Fruit fly (Drosophila melanogaster) whole organism, embryonic: ENCODE data around the gene Noa36.

Experiments
- Ada2b ChIP-seq: fragments of 200-800 bp; sonication (Bioruptor generic); IDR thresholded peaks from 2 replicates; pipeline ENCODE4 v1.3.6; 2022; ENCODE audit warnings: missing biosample characterization, missing genetic modification characterization
- CG12071 ChIP-seq: fragments of 200-800 bp; sonication (Bioruptor generic); optimal IDR thresholded peaks from 3 replicates; lab custom pipeline; 2018; ENCODE audit warnings: missing biosample characterization, mild to moderate bottlenecking, missing genetic modification characterization
- CG12155 ChIP-seq: fragments of 200-800 bp; sonication (Bioruptor generic); optimal IDR thresholded peaks from 3 replicates; lab custom pipeline; 2016; ENCODE audit warnings: missing biosample characterization, missing genetic modification characterization
- CG12744 ChIP-seq: fragments of 200-800 bp; sonication (Bioruptor generic); optimal IDR thresholded peaks from 2 replicates; lab custom pipeline; 2016; ENCODE audit warnings: missing biosample characterization, missing genetic modification characterization
- CG13424 ChIP-seq: fragments of 200-800 bp; sonication (Bioruptor generic); optimal IDR thresholded peaks from 2 replicates; lab custom pipeline; 2019; ENCODE audit warnings: missing biosample characterization, mild to moderate bottlenecking, missing genetic modification characterization, moderate library complexity
- CG14441 ChIP-seq: fragments of 200-800 bp; sonication (Bioruptor generic); IDR thresholded peaks from 2 replicates; pipeline ENCODE4 v1.3.6; 2022; ENCODE audit warnings: missing biosample characterization, missing genetic modification characterization
- CG15479 ChIP-seq: fragments of 200-800 bp; sonication (Bioruptor generic); optimal IDR thresholded peaks from 3 replicates; lab custom pipeline; 2019; ENCODE audit warnings: missing biosample characterization, mild to moderate bottlenecking, missing genetic modification characterization, moderate library complexity
- CG1602 ChIP-seq: fragments of 200-800 bp; sonication (Bioruptor generic); optimal IDR thresholded peaks from 3 replicates; lab custom pipeline; 2016; ENCODE audit warnings: missing biosample characterization, missing genetic modification characterization
- CG6272 ChIP-seq: fragments of 200-800 bp; sonication (Bioruptor generic); IDR thresholded peaks from 2 replicates; pipeline ENCODE4 v1.3.6; 2022; ENCODE audit warnings: missing biosample characterization, missing genetic modification characterization
- CG7271 ChIP-seq: fragments of 200-800 bp; sonication (Bioruptor generic); optimal IDR thresholded peaks from 2 replicates; lab custom pipeline; 2018; ENCODE audit warnings: missing biosample characterization, mild to moderate bottlenecking, missing genetic modification characterization, moderate library complexity
- CG8290 ChIP-seq, 3 experiments: fragments of 200-800 bp; sonication (Bioruptor generic); optimal IDR thresholded peaks; 2 replicates each; lab custom pipeline; 2016 to 2019; ENCODE audit warnings: missing biosample characterization in 3 of 3, missing genetic modification characterization in 3 of 3, mild to moderate bottlenecking in 2 of 3, moderate library complexity in 1 of 3
- CG9437 ChIP-seq: fragments of 200-800 bp; sonication (Bioruptor generic); optimal IDR thresholded peaks from 2 replicates; lab custom pipeline; 2018; ENCODE audit warnings: missing biosample characterization, mild to moderate bottlenecking, missing genetic modification characterization
- CG9609 ChIP-seq: fragments of 200-800 bp; sonication (Bioruptor generic); optimal IDR thresholded peaks from 3 replicates; lab custom pipeline; 2016; ENCODE audit warnings: missing biosample characterization, missing genetic modification characterization
- Chrac-16 ChIP-seq: fragments of 200-800 bp; sonication (Bioruptor generic); optimal IDR thresholded peaks from 3 replicates; lab custom pipeline; 2016; ENCODE audit warnings: missing biosample characterization, missing genetic modification characterization
- Dp ChIP-seq: fragments of 200-800 bp; sonication (Bioruptor generic); optimal IDR thresholded peaks from 2 replicates; lab custom pipeline; 2018; ENCODE audit warnings: missing biosample characterization, mild to moderate bottlenecking, missing genetic modification characterization, moderate library complexity
- Drgx ChIP-seq: fragments of 200-800 bp; sonication (Bioruptor generic); IDR thresholded peaks from 2 replicates; pipeline ENCODE4 v1.3.6; 2022; ENCODE audit warnings: missing biosample characterization, missing genetic modification characterization
- E2f2 ChIP-seq: fragments of 200-800 bp; sonication (Bioruptor generic); IDR thresholded peaks from 2 replicates; pipeline ENCODE4 v1.3.6; 2022; ENCODE audit warnings: missing biosample characterization, missing genetic modification characterization
- Ets65A ChIP-seq: fragments of 200-800 bp; sonication (Bioruptor generic); peaks from one replicate; lab custom pipeline; 2016; ENCODE audit warnings: missing biosample characterization, missing genetic modification characterization
- Fer1 ChIP-seq: fragments of 200-800 bp; sonication (Bioruptor generic); optimal IDR thresholded peaks from 2 replicates; lab custom pipeline; 2017; ENCODE audit warnings: missing biosample characterization, mild to moderate bottlenecking, missing genetic modification characterization
- H2.0 ChIP-seq: fragments of 200-800 bp; sonication (Bioruptor generic); IDR thresholded peaks from 2 replicates; pipeline ENCODE4 v1.3.6; 2022; ENCODE audit warnings: missing biosample characterization, missing genetic modification characterization
- Hr3 ChIP-seq: fragments of 200-800 bp; sonication (Bioruptor generic); optimal IDR thresholded peaks from 3 replicates; lab custom pipeline; 2016; ENCODE audit warnings: missing biosample characterization, missing genetic modification characterization
- MTF-1 ChIP-seq: fragments of 200-800 bp; sonication (Bioruptor generic); optimal IDR thresholded peaks from 2 replicates; lab custom pipeline; 2018; ENCODE audit warnings: missing biosample characterization, mild to moderate bottlenecking, missing genetic modification characterization, borderline replicate concordance
- Meics ChIP-seq: fragments of 200-800 bp; sonication (Bioruptor generic); optimal IDR thresholded peaks from 2 replicates; lab custom pipeline; 2017; ENCODE audit warnings: missing biosample characterization, mild to moderate bottlenecking, missing genetic modification characterization
- Mrtf ChIP-seq: fragments of 200-800 bp; sonication (Bioruptor generic); IDR thresholded peaks from 3 replicates; pipeline ENCODE4 v1.3.6; 2022; ENCODE audit warnings: missing biosample characterization, missing genetic modification characterization
- Opbp ChIP-seq: fragments of 200-800 bp; sonication (Bioruptor generic); IDR thresholded peaks from 3 replicates; pipeline ENCODE4 v1.3.6; 2022; ENCODE audit warnings: missing biosample characterization, missing genetic modification characterization; ENCODE audit not compliant: partially characterized antibody
- Ravus ChIP-seq: fragments of 200-800 bp; sonication (Bioruptor generic); IDR thresholded peaks from 2 replicates; pipeline ENCODE4 v1.3.6; 2022; ENCODE audit warnings: missing biosample characterization, missing genetic modification characterization
- Rx ChIP-seq: fragments of 200-800 bp; sonication (Bioruptor generic); IDR thresholded peaks from 2 replicates; pipeline ENCODE4 v1.3.6; 2022; ENCODE audit warnings: missing biosample characterization, missing genetic modification characterization
- Spps ChIP-seq: fragments of 200-800 bp; sonication (Bioruptor generic); optimal IDR thresholded peaks from 2 replicates; lab custom pipeline; 2018; ENCODE audit warnings: missing biosample characterization, mild to moderate bottlenecking, missing genetic modification characterization
- Sry-δ ChIP-seq: fragments of 200-800 bp; sonication (Bioruptor generic); optimal IDR thresholded peaks from 2 replicates; lab custom pipeline; 2016; ENCODE audit warnings: missing biosample characterization, missing genetic modification characterization
- Vsx1 ChIP-seq: fragments of 200-800 bp; sonication (Bioruptor generic); optimal IDR thresholded peaks from 2 replicates; lab custom pipeline; 2017; ENCODE audit warnings: missing biosample characterization, mild to moderate bottlenecking, missing genetic modification characterization, missing genetic modification reagents
- ac ChIP-seq: fragments of 200-800 bp; sonication (Bioruptor generic); optimal IDR thresholded peaks from 3 replicates; lab custom pipeline; 2017; ENCODE audit warnings: missing biosample characterization, mild to moderate bottlenecking, missing genetic modification characterization
- ase ChIP-seq: fragments of 200-800 bp; sonication (Bioruptor generic); IDR thresholded peaks from 3 replicates; pipeline ENCODE4 v1.3.6; 2022; ENCODE audit warnings: missing biosample characterization, missing genetic modification characterization
- az2 ChIP-seq: fragments of 200-800 bp; sonication (Bioruptor generic); optimal IDR thresholded peaks from 3 replicates; lab custom pipeline; 2016; ENCODE audit warnings: missing biosample characterization, missing genetic modification characterization
- br ChIP-seq: fragments of >200 bp; optimal IDR thresholded peaks from 2 replicates; lab custom pipeline; 2017
- bsh ChIP-seq, 2 experiments: fragments of 200-800 bp; sonication (Bioruptor generic); optimal IDR thresholded peaks; 2 replicates each; lab custom pipeline; 2017 to 2018; ENCODE audit warnings: mild to moderate bottlenecking in 2 of 2, missing biosample characterization in 2 of 2, missing genetic modification characterization in 2 of 2, moderate library complexity in 1 of 2
- en ChIP-seq: fragments of 200-800 bp; sonication (Bioruptor generic); optimal IDR thresholded peaks from 2 replicates; lab custom pipeline; 2016; ENCODE audit warnings: missing biosample characterization, missing genetic modification characterization
- eve ChIP-seq, 2 experiments: fragments of >200 bp; optimal IDR thresholded peaks; 2 replicates each; lab custom pipeline; 2017; ENCODE audit warnings: missing biosample characterization in 2 of 2, missing genetic modification characterization in 2 of 2
- fd3F ChIP-seq: fragments of 200-800 bp; sonication (Bioruptor generic); optimal IDR thresholded peaks from 2 replicates; lab custom pipeline; 2018; ENCODE audit warnings: missing biosample characterization, mild to moderate bottlenecking, missing genetic modification characterization, moderate library complexity
- gro ChIP-seq: fragments of 200-800 bp; sonication (Bioruptor generic); optimal IDR thresholded peaks from 2 replicates; lab custom pipeline; 2016; ENCODE audit warnings: missing biosample characterization, missing genetic modification characterization
- ham ChIP-seq: fragments of 200-800 bp; sonication (Bioruptor generic); IDR thresholded peaks from 2 replicates; pipeline ENCODE4 v1.3.6; 2022; ENCODE audit warnings: missing biosample characterization, missing genetic modification characterization
- jigr1 ChIP-seq: fragments of 200-800 bp; sonication (Bioruptor generic); IDR thresholded peaks from 3 replicates; pipeline ENCODE4 v1.3.6; 2022; ENCODE audit warnings: missing biosample characterization, missing genetic modification characterization
- jumu ChIP-seq: fragments of 200-800 bp; sonication (Bioruptor generic); optimal IDR thresholded peaks from 3 replicates; lab custom pipeline; 2016; ENCODE audit warnings: missing biosample characterization, missing genetic modification characterization
- knrl ChIP-seq: fragments of 200-800 bp; sonication (Bioruptor generic); IDR thresholded peaks from 3 replicates; pipeline ENCODE4 v1.3.6; 2022; ENCODE audit warnings: missing biosample characterization, missing genetic modification characterization; ENCODE audit not compliant: partially characterized antibody
- nerfin-1 ChIP-seq: fragments of 200-800 bp; sonication (Bioruptor generic); optimal IDR thresholded peaks from 3 replicates; lab custom pipeline; 2019; ENCODE audit warnings: missing biosample characterization, mild to moderate bottlenecking, missing genetic modification characterization, moderate library complexity
- nerfin-2 ChIP-seq: fragments of 200-800 bp; sonication (Bioruptor generic); IDR thresholded peaks from 2 replicates; pipeline ENCODE4 v1.3.6; 2022; ENCODE audit warnings: missing biosample characterization, missing genetic modification characterization; ENCODE audit not compliant: partially characterized antibody
- odd ChIP-seq: fragments of 200-800 bp; sonication (Bioruptor generic); optimal IDR thresholded peaks from 2 replicates; lab custom pipeline; 2017; ENCODE audit warnings: missing biosample characterization, mild to moderate bottlenecking, missing genetic modification characterization
- psq ChIP-seq: fragments of 200-800 bp; sonication (Bioruptor generic); optimal IDR thresholded peaks from 2 replicates; lab custom pipeline; 2017; ENCODE audit warnings: missing biosample characterization, missing genetic modification characterization
- sc ChIP-seq, 3 experiments: fragments of >200 bp in 2 of 3; fragments of 200-800 bp in 1 of 3; sonication (Bioruptor generic) in 1 of 3; optimal IDR thresholded peaks; 2 replicates in 2 of 3; 3 replicates in 1 of 3; lab custom pipeline; 2017; ENCODE audit warnings: mild to moderate bottlenecking in 1 of 3, missing biosample characterization in 1 of 3, missing genetic modification characterization in 1 of 3, missing genetic modification reagents in 1 of 3
- sima ChIP-seq: fragments of 200-800 bp; sonication (Bioruptor generic); optimal IDR thresholded peaks from 2 replicates; lab custom pipeline; 2016; ENCODE audit warnings: missing biosample characterization, missing genetic modification characterization
- tap ChIP-seq: fragments of 200-800 bp; optimal IDR thresholded peaks from 3 replicates; lab custom pipeline; 2019; ENCODE audit warnings: missing biosample characterization, mild to moderate bottlenecking, missing genetic modification characterization, moderate library complexity
- tup ChIP-seq: fragments of 200-800 bp; sonication (Bioruptor generic); optimal IDR thresholded peaks from 2 replicates; lab custom pipeline; 2016; ENCODE audit warnings: missing biosample characterization, mild to moderate bottlenecking, missing genetic modification characterization, moderate library complexity

The Noa36 gene

DNA sequence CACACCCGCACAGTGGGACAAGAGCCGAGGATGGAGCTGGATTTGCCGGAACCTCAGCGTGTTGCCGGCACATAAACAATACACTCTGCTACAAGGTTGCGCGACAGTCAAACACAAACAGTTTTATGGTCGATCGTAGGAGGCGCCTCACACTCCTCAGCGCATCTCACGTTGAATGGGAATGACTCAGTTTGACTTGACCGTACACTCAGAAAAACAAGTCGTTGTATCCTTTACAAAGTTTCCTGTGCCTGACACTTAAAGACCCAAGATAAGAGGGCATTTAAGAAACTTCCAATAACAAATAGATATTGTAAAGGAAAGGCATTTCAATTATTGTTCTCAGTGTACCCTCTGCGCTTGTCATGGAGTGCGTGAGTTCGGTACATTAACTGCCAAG lies 32.7 kb upstream of the Noa36 start (continued):
- peak; percentile 1 for TF ChIP-seq CG8290 (GFP tag; optimal IDR thresholded peaks at IDR 0.05; lab: Kevin White, UChicago)
- TF ChIP-seq CG8290 (tag; optimal IDR thresholded peaks at IDR 0.05; lab: Kevin White, UChicago): peak in 1 of 2 experiments; percentile 50
- TF ChIP-seq Opbp (GFP tag; lab: Robert Waterston, UW): no peak
- TF ChIP-seq Ets65A (GFP tag; lab: Kevin White, UChicago): peak; percentile 90
- no peak for TF ChIP-seq psq
- TF ChIP-seq CG6272 (GFP tag; lab: Robert Waterston, UW): no peak
- TF ChIP-seq knrl (GFP tag; lab: Robert Waterston, UW): no peak
- TF ChIP-seq en (GFP tag; lab: Kevin White, UChicago): peak; percentile 48
- TF ChIP-seq ase (GFP tag; lab: Robert Waterston, UW): peak; percentile 64; the same call in 1 of the 3 replicates
- peak; percentile 57 for TF ChIP-seq Ada2b (GFP tag; lab: Robert Waterston, UW)
- no peak for TF ChIP-seq CG9437 (GFP tag; lab: Kevin White, UChicago)
- TF ChIP-seq Chrac-16 (GFP tag; lab: Kevin White, UChicago): peak; percentile 41
- TF ChIP-seq CG12071 (GFP tag; lab: Kevin White, UChicago): peak; percentile 53
- no peak for TF ChIP-seq Dp
- TF ChIP-seq sima (GFP tag; lab: Kevin White, UChicago): no peak
- TF ChIP-seq tup (GFP tag; lab: Kevin White, UChicago): no peak
- TF ChIP-seq E2f2 (GFP tag; lab: Robert Waterston, UW): 0 out of 2 replicates have a peak, but pooled peaks have one; percentile 26
- TF ChIP-seq MTF-1: peak; percentile 46
- no peak for TF ChIP-seq fd3F (GFP tag; lab: Kevin White, UChicago)
- TF ChIP-seq CG12155 (GFP tag; lab: Kevin White, UChicago): peak; percentile 32
- peak; percentile 28 for TF ChIP-seq nerfin-1
- TF ChIP-seq jigr1 (GFP tag; lab: Robert Waterston, UW): no peak
- no peak for TF ChIP-seq CG7271 (tag; lab: Kevin White, UChicago)
- TF ChIP-seq CG13424 (tag; lab: Kevin White, UChicago): peak; percentile 9
- peak in 1 of 2 experiments; percentile 40 for TF ChIP-seq bsh (GFP tag; optimal IDR thresholded peaks at IDR 0.05; lab: Kevin White, UChicago)
- TF ChIP-seq eve (GFP tag; optimal IDR thresholded peaks at IDR 0.05; lab: Kevin White, UChicago): peak; percentile 18 to 54
- 0 out of 2 replicates have a peak, but pooled peaks have one; percentile 42 for TF ChIP-seq Drgx
- TF ChIP-seq H2.0 (GFP tag; lab: Robert Waterston, UW): peak; percentile 55
- no peak for TF ChIP-seq odd (GFP tag; lab: Kevin White, UChicago)
- no peak for TF ChIP-seq nerfin-2
- peak; percentile 41 for TF ChIP-seq Hr3 (GFP tag; lab: Kevin White, UChicago)
- TF ChIP-seq Meics (GFP tag; lab: Kevin White, UChicago): peak; percentile 56
- no peak for TF ChIP-seq Ravus
- TF ChIP-seq az2 (GFP tag; lab: Kevin White, UChicago): peak; percentile 20
- TF ChIP-seq jumu: peak; percentile 77
- peak; percentile 34 for TF ChIP-seq ac
- TF ChIP-seq CG9609 (GFP tag; lab: Kevin White, UChicago): peak; percentile 28
- peak; percentile 13 for TF ChIP-seq CG1602 (GFP tag; lab: Kevin White, UChicago)
- peak; percentile 27 for TF ChIP-seq Fer1 (GFP tag; lab: Kevin White, UChicago)
- TF ChIP-seq tap (tag; lab: Kevin White, UChicago): peak; percentile 35
- peak; percentile 24 for TF ChIP-seq Sry-δ (GFP tag; lab: Kevin White, UChicago)
- TF ChIP-seq sc (optimal IDR thresholded peaks at IDR 0.05; lab: Kevin White, UChicago): no peak
- no peak for TF ChIP-seq sc (GFP tag; optimal IDR thresholded peaks at IDR 0.05; lab: Kevin White, UChicago)
- TF ChIP-seq Vsx1: no peak
- peak; percentile 50 for TF ChIP-seq CG14441 (GFP tag; lab: Robert Waterston, UW)
- TF ChIP-seq Rx (GFP tag; lab: Robert Waterston, UW): no peak
- TF ChIP-seq ham (GFP tag; lab: Robert Waterston, UW): no peak
- TF ChIP-seq br (lab: Kevin White, UChicago): no peak
- TF ChIP-seq CG15479 (GFP tag; lab: Kevin White, UChicago): peak; percentile 46
- no peak for TF ChIP-seq Mrtf (GFP tag; lab: Robert Waterston, UW)
- TF ChIP-seq CG12744 (GFP tag; lab: Kevin White, UChicago): no peak
- no peak for TF ChIP-seq gro (GFP tag; lab: Kevin White, UChicago)
- TF ChIP-seq Spps (tag; lab: Kevin White, UChicago): peak; percentile 24
